Worm (Caenorhabditis elegans): ENCODE measurements around the gene che-6.

DNA sequence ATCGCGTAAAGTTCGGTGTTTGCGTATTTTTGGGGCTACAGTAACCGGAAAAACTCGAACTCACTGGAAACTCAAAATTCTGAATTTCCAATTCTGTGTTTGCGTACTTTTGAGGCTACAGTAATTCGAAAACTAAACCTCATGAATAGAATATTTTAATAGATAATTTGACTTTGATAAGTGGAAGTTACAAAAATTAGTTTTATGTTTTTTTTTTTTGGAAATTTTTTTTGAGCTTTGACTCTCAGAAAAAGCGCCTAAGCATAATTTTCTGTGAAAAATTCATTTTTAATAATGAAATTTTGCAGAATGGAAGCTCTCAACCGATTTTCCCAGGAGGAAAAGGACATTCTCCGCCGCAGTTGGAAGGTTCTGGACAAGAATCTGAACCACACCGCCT lies 11.3 kb upstream of the che-6 start, which contains the start of gene glb-7:
- TF ChIP-seq him-1 (tag; optimal IDR thresholded peaks at IDR 0.05) (no peak), W03F9.2 (tag; optimal IDR thresholded peaks at IDR 0.05) (no peak)
